Fruit fly (Drosophila melanogaster): Measurements from ENCODE around the gene CG12402.

The CG12402 gene

dm6 chr3R:14103022-14103421, 5.1 kb downstream of the CG12402 start, which contains the start of gene PK1-R:
Gene PK1-R, minus strand, starts transcription at chr3R:14103122.
- TF ChIP-seq CG8478 (optimal IDR thresholded peaks at IDR 0.05) (no peak), CTCF (optimal IDR thresholded peaks at IDR 0.05) (no peak)

DNA sequence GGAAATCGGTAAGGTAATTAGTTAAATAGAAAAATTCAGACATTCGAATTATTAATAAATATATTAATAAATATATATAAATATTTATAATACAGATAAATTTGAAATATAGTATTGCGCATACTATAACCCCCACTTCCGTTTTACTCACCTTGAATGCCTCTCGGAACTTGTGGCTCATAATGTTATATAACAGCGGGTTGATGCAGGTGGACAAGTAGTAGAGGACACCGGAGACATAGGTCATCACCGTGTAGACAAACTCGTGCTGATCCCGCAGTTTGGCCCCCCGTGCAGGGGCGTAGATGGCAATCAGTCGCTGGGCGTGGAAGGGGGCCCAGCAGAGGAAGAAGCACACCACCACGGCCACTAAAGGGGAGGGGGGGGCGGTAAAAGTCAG, 7.2 kb downstream of the CG12402 start:
- TF ChIP-seq CG8478 (optimal IDR thresholded peaks at IDR 0.05): no peak
- TF ChIP-seq CTCF (optimal IDR thresholded peaks at IDR 0.05): no peak

- TF ChIP-seq CTCF (optimal IDR thresholded peaks at IDR 0.05) (peak; percentile 74 to 79), CG8478 (optimal IDR thresholded peaks at IDR 0.05) (no peak)
These were observed 9.5 kb downstream of the CG12402 start for dm6 chr3R:14098527-14099109.

- TF ChIP-seq CG8478 (optimal IDR thresholded peaks at IDR 0.05): no peak
- TF ChIP-seq CTCF (optimal IDR thresholded peaks at IDR 0.05): no peak
These were observed 10.1 kb downstream of the CG12402 start, which contains the start of gene CG9920 for dm6 chr3R:14097980-14098379. Gene CG9920, minus strand, starts transcription at chr3R:14098080.

DNA sequence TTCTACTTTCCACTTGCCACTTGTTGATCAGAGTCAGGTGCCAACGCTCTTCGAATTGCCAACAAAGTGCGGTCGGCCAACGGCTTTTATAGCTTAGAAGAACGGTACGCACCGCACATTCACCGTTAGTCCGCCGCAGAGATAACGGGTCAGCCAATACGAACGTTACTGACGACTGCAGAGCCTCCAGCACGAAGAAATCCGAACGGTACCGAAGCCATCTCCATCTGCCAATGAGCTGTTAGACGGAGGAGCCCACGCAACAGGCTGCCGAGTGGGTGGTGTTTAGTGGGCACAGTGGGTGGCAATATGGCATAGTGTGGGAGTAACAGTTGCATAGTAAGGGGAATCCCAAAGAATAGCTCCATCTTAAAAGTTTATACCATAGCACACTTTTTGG, 11.3 kb downstream of the CG12402 start, which contains the start of gene CCHa1:
Gene CCHa1, minus strand, starts transcription at position 44 of the 400 bp plus-strand sequence.
- no peak for TF ChIP-seq CG8478 (optimal IDR thresholded peaks at IDR 0.05)
- no peak for TF ChIP-seq CTCF (optimal IDR thresholded peaks at IDR 0.05)

dm6 chr3R:14095916-14096315, 12.2 kb downstream of the CG12402 start:
- TF ChIP-seq CG8478 (optimal IDR thresholded peaks at IDR 0.05): no peak
- TF ChIP-seq CTCF (optimal IDR thresholded peaks at IDR 0.05): no peak

DNA sequence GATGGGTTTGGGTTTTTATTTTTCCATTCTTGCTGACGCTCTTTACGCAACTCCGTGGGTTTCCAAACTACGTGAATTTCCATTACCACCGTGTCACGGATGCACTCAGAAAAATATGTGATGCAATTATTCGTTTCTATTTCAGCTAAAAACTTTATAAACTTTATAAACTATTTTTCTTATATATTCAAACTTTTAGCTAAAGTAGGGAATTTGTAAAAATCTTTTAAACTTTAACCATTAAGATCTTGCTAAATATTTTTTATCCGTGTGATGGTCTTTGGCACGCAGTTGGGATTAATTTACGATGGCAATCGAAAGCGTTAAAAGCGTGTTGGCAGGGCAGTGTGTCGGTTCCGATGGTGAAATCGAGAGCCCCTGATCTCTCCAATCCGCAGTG, 12.7 kb downstream of the CG12402 start:
- TF ChIP-seq CG8478 (optimal IDR thresholded peaks at IDR 0.05): no peak
- TF ChIP-seq CTCF (optimal IDR thresholded peaks at IDR 0.05): no peak

DNA sequence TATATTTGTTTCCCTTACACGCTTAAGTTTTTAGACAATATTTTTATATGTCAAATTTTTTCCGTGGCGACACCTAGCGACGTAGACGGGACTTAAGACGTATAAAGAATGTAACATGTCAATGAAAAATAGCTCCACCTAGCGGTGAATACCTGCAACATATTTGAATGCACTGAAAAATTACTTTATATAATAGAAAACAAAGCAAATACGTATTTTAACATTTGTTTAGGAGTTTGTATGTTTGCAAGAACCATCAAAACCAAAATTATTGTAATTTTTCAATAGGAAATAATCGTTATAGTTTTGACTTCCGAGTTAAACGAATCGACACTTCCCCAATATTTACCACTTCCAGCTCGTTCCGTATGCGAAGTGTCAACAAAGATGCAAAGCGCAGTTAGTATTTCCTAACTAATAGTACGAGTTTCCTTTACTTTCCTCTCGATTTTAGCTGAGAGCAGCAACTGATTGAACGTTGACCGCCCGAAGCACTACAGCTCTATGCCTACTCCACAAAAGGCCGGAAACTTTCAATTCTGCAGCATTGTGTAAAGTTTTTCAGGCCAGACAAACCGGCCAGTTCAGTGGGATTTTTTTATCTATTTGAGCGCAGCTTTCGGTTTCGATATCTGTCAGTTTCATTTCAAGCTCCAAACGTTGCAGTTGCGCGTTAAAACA, 19.1 kb downstream of the CG12402 start, which contains the start of gene Npc2b:
Gene Npc2b, plus strand, starts transcription at position 631 of the 681 bp plus-strand sequence.
- peak; percentile 72 to 94 for TF ChIP-seq CTCF (optimal IDR thresholded peaks at IDR 0.05)
- no peak for TF ChIP-seq CG8478 (optimal IDR thresholded peaks at IDR 0.05)

- no peak for TF ChIP-seq CG8478 (optimal IDR thresholded peaks at IDR 0.05)
- TF ChIP-seq CTCF (optimal IDR thresholded peaks at IDR 0.05): no peak
These were observed 20.0 kb downstream of the CG12402 start for dm6 chr3R:14088157-14088556.

dm6 chr3R:14085555-14085954, 22.6 kb downstream of the CG12402 start:
- TF ChIP-seq CG8478 (optimal IDR thresholded peaks at IDR 0.05) (no peak), CTCF (optimal IDR thresholded peaks at IDR 0.05) (no peak)

DNA sequence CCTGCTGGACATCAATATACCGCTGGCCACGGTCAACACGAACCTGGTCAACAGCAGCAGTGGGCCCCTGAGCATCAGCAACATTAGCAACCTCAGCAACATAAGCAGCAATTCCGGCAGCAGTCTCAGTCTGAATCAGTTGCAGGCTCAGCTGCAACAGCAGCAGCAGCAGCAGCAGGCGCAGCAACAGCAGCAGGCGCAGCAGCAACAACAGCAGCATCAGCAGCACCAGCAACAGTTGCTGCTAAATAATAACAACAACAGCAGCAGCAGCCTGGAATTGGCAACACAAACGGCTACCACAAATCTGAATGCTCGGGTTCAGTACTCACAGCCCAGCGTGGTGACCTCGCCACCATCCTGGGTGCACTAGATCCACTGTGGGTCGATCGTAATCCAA, 26.6 kb downstream of the CG12402 start:
- no peak for TF ChIP-seq CG8478 (optimal IDR thresholded peaks at IDR 0.05)
- TF ChIP-seq CTCF (optimal IDR thresholded peaks at IDR 0.05): no peak

DNA sequence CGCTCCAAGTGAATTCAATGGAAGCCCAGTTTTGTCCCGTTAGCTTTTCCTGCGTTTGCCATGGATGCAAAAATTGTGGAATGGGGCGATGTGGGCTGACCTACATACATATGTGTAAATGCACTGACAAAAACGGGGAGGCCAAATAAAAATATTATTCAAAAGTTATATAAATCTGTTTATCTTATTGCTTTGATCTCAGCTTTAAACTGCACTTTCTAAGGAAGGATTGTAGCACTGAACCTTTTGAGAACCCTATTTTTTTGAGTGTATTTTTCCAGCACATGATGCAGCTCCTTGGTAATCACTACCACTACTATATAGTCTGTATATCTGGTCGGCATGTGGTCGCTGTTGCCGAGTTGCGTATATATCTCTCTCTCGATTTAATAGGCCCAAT, 31.1 kb downstream of the CG12402 start:
- TF ChIP-seq CG8478 (optimal IDR thresholded peaks at IDR 0.05) (no peak), CTCF (optimal IDR thresholded peaks at IDR 0.05) (no peak)

DNA sequence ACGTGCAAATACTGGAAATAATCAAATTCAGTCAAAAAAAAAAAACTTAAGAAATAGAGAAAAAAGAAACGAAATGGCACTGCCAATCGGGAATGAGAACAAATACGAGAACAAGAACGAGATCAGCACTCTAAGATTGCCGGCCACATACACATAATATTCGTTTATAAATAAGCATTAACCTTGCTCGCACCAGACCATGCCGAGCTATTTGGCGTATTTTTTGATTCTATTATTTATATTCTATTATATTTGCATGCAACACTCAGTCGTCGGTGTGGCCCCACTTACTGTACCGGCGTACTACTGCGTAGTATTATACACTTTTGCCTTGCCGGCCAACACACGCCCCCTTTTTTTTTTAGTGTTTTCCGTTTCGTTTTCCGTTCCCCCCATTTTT, 37.5 kb downstream of the CG12402 start:
- TF ChIP-seq CG8478 (optimal IDR thresholded peaks at IDR 0.05) (no peak), CTCF (optimal IDR thresholded peaks at IDR 0.05) (no peak)

dm6 chr3R:14070096-14070495, 38.0 kb downstream of the CG12402 start:
- TF ChIP-seq CTCF (optimal IDR thresholded peaks at IDR 0.05) (no peak), CG8478 (optimal IDR thresholded peaks at IDR 0.05) (no peak)

DNA sequence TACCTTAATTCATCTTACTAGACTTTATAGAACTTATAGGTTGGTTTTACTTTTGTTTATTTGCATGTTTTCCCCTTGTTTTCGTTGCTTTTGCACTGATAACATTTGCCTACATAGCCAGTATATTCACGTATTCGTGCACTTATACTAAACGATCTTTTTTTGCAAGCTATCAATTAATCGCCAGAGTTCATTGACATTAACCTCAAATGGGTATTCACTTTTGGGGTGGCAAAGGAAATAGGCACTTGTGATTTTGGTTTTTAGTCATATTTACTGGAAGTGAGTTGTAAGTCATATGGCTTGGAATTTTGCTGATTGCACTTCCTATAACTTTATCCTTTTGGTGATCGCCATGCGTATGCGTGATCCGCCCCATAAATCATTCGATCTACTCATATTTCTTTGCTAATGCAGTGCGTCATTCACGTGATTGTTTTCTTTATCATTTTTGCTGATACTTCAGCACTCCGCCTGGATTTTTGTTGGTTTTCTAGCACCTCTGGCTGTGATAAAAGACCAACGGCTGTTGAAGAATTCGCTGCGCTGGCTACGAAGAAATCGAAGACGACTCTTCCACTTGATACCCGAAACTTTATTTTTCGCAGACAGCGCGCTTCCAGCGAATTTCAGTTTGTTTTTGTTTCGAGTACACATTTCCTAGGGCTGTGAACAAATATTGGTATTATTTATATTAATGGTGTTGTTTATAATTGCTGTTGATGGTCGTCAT, 40.1 kb downstream of the CG12402 start:
- TF ChIP-seq CG8478 (optimal IDR thresholded peaks at IDR 0.05) (no peak), CTCF (optimal IDR thresholded peaks at IDR 0.05) (no peak)

DNA sequence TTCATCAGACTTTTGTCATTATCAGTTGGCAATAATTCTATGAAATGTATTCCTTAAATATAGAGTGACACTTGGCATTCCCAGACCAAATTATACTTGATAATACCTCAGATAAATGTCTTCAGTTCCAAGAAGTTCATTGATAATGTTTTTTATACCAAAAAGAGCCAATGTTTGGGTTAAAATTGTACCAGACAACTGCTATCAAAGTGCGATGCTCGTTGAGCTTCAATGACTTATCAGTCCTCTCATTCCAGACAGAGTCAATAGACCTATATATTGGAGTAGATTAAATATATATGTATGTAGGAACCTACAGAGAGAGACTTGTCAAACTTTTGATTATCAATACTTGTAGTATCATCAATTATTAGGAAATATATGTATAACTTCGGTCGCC, 42.9 kb downstream of the CG12402 start:
- TF ChIP-seq CG8478 (optimal IDR thresholded peaks at IDR 0.05): no peak
- TF ChIP-seq CTCF (optimal IDR thresholded peaks at IDR 0.05): no peak

Measured in S2 (cell line).